Worm (Caenorhabditis elegans): ENCODE results near the gene C05B5.4.
A peak's percentile ranks its signal among the peaks of the same experiment; 100 is the strongest.

C05B5.4 gene

ce11 chrIII:10037150-10037549 lies 43.5 kb downstream of the C05B5.4 start, which contains the start of gene M04D8.7:
M04D8.7 (plus strand) TSS chrIII:10037450.
- TF ChIP-seq mdl-1 (tag; optimal IDR thresholded peaks at IDR 0.05) (no peak), nhr-43 (tag; optimal IDR thresholded peaks at IDR 0.05; ENCODE audit: poor library complexity, severe bottlenecking) (no peak), nhr-23 (tag; optimal IDR thresholded peaks at IDR 0.05) (no peak), fkh-10 (GFP tag; optimal IDR thresholded peaks at IDR 0.05) (peak; percentile 1)

ce11 chrIII:10040013-10040412 lies 46.3 kb downstream of the C05B5.4 start, which contains the start of gene T16G12.7:
T16G12.7 (minus strand) TSS chrIII:10040113.
- TF ChIP-seq nhr-11 (tag; optimal IDR thresholded peaks at IDR 0.05) (no peak), elt-3 (tag; optimal IDR thresholded peaks at IDR 0.05) (no peak), ceh-16 (tag; optimal IDR thresholded peaks at IDR 0.05) (no peak), mml-1 (tag; optimal IDR thresholded peaks at IDR 0.05) (no peak), lsy-12 (tag; optimal IDR thresholded peaks at IDR 0.05) (no peak), hmg-11 (tag; optimal IDR thresholded peaks at IDR 0.05) (no peak), sea-2 (GFP tag; optimal IDR thresholded peaks at IDR 0.05) (no peak), nhr-28 (tag; optimal IDR thresholded peaks at IDR 0.05) (no peak), R02D3.7 (tag; optimal IDR thresholded peaks at IDR 0.05) (no peak), nhr-12 (tag; optimal IDR thresholded peaks at IDR 0.05) (no peak), eor-1 (tag; optimal IDR thresholded peaks at IDR 0.05) (no peak), pha-4 (tag; optimal IDR thresholded peaks at IDR 0.05) (no peak)
